Worm (Caenorhabditis elegans) whole organism, L2 larva: ENCODE results near the gene str-153.

ENCODE experiments used
- blmp-1 ChIP-seq: sonication (generic microtip); optimal IDR thresholded peaks from 2 replicates; lab custom pipeline; 2017; ENCODE audit warnings: missing genetic modification characterization, mild to moderate bottlenecking, missing compliant biosample characterization, antibody characterized with exemption, moderate library complexity; ENCODE audit not compliant: insufficient read depth
- ceh-82 ChIP-seq: fragments of 150-350 bp; optimal IDR thresholded peaks from 2 replicates; lab custom pipeline; 2014; ENCODE audit warnings: missing biosample characterization, missing genetic modification characterization
- fos-1 ChIP-seq: fragments of 150-350 bp; optimal IDR thresholded peaks from 2 replicates; lab custom pipeline; 2014; ENCODE audit warnings: missing biosample characterization, missing genetic modification characterization
- lin-13 ChIP-seq: fragments of 150-350 bp; optimal IDR thresholded peaks from 2 replicates; lab custom pipeline; 2014; ENCODE audit warnings: missing biosample characterization, missing genetic modification reagents, missing genetic modification characterization
- lin-39 ChIP-seq: fragments of 150-350 bp; optimal IDR thresholded peaks from 2 replicates; lab custom pipeline; 2014; ENCODE audit warnings: missing biosample characterization, missing genetic modification reagents, missing genetic modification characterization
- mdl-1 ChIP-seq, 2 experiments: fragments of 150-350 bp in 1 of 2; sonication (generic microtip) in 1 of 2; optimal IDR thresholded peaks; 2 replicates each; lab custom pipeline; 2017; ENCODE audit warnings: missing biosample characterization in 2 of 2, missing genetic modification characterization in 2 of 2
- nhr-11 ChIP-seq: fragments of 150-350 bp; optimal IDR thresholded peaks from 2 replicates; lab custom pipeline; 2014; ENCODE audit warnings: missing biosample characterization, missing genetic modification characterization
- skn-1 ChIP-seq: sonication (generic microtip); optimal IDR thresholded peaks from 2 replicates; lab custom pipeline; 2017; ENCODE audit warnings: missing biosample characterization, missing genetic modification characterization
- ztf-1 ChIP-seq: fragments of 200-800 bp; sonication (Bioruptor generic); conservative IDR thresholded peaks from 2 replicates; pipeline ENCODE4 v1.3.6; 2022; ENCODE audit warnings: missing genetic modification characterization, missing compliant biosample characterization
- ztf-11 ChIP-seq: sonication (generic microtip); optimal IDR thresholded peaks from 2 replicates; lab custom pipeline; 2017; ENCODE audit warnings: missing biosample characterization, missing genetic modification characterization

DNA sequence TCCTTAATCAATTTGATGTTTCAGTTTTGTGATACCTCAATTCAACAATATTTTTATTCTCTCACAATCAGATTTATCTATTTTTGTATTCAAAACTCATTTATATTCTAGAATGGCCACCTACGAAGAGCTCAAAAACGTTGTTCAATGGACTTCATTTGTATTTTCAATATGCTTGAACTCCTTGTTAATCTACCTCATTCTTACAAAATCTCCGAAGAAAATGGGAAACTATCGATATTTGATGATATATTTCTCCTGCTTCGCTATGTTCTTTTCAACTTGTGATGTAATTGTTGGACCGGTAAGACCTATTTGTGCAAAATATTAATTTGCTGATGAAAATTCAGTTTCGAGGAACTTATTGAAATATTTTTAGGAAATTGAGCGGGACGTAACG lies 26.4 kb downstream of the str-153 start, which contains the start of gene str-164:
- TF ChIP-seq nhr-11 (tag; lab: Kevin White, UChicago) (no peak), ceh-82 (tag; lab: Kevin White, UChicago) (no peak), skn-1 (no peak), lin-13 (GFP tag; lab: Kevin White, UChicago) (no peak), ztf-1 (GFP tag; lab: Robert Waterston, UW) (no peak), lin-39 (no peak), blmp-1 (tag; lab: Kevin White, UChicago) (no peak), fos-1 (no peak), mdl-1 (tag; optimal IDR thresholded peaks at IDR 0.05; lab: Kevin White, UChicago) (no peak), ztf-11 (tag; lab: Kevin White, UChicago) (no peak)
